Fruit fly (Drosophila melanogaster): ENCODE data around the gene SdhD.

DNA sequence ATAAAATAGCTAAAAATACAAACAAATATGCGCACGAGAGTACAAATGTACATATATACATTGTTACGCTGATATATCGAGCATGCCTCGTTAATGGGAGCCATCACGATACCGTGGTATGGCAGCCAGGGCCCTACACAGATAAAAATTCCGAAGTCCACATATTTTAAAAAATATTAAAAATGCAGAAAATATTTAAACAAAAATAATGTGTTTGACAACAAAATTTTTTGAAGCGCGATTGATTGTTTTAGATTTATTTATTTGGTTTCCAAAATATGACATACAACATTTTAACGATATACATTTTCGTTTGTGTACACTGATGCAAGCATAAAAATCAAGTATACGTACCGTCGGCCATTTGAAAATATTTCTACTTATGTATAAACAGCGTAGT, 33.7 kb downstream of the SdhD start:
- TF ChIP-seq Dfd (GFP tag; optimal IDR thresholded peaks at IDR 0.05): no peak
- peak; percentile 81 for TF ChIP-seq fru (GFP tag; optimal IDR thresholded peaks at IDR 0.05)
- TF ChIP-seq OdsH (GFP tag; optimal IDR thresholded peaks at IDR 0.05): peak; percentile 83
- peak; percentile 68 for TF ChIP-seq ey (GFP tag; optimal IDR thresholded peaks at IDR 0.05)
- no peak for TF ChIP-seq usp (GFP tag; optimal IDR thresholded peaks at IDR 0.05)
- TF ChIP-seq Jra (GFP tag; optimal IDR thresholded peaks at IDR 0.05): peak; percentile 19

All from whole organism, wandering third instar larva.